2 worm cellular contexts compared by ENCODE assay signal in the genomic region with DNA sequence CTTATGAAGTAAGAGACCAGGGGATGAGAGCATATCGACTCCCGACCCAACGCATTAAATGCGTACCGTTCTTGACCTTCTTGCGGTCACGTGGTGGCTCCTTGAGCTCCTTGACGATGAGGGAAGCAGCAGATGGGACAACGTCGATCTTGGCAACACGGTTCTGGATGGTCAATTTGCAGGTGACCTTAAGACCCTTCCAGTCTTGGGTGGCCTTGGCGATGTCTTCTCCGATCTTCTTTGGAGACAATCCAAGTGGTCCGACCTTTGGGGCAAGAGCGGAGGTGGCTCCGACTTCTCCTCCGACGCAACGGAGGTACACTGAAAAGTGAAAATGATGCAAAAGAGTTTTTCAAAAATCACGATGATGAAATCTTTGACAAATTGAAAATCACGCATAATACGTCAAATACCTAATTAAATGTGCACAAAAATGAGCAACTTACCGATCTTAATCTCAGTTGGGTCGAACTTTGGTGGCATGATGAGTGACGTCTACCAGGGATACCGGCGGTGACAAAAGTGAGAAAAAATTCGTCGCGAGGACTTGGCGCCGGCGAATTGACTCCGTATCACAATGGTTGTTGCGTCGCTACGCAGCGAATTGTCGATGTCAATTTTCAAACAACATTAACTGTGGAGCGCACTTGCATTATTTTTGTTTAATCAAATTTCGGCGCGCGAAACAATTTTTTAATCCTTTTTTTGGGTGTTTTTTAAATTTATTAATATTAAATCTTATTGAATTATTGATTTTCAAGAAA.
TF ChIP-seq lines count a peak whose summit lies in the region.

Gene rpl-12, minus strand, starts transcription at position 574 of the 764 bp plus-strand sequence.

TF ChIP-seq in whole organism, L1 larva, 84 proteins besides CTCF, POLR2A, EP300 and RAD21 (continued from another document):
- peak; percentile 98 for TF ChIP-seq pax-3 (tag; optimal IDR thresholded peaks at IDR 0.05; lab: Kevin White, UChicago)
- peak; percentile 25 for TF ChIP-seq Y116A8C.19 (tag; optimal IDR thresholded peaks at IDR 0.05; lab: Kevin White, UChicago; ENCODE audit: borderline replicate concordance)
- TF ChIP-seq xbp-1 (tag; optimal IDR thresholded peaks at IDR 0.05; lab: Kevin White, UChicago) = peak; percentile 99
- TF ChIP-seq C16A3.4 (tag; optimal IDR thresholded peaks at IDR 0.05; lab: Kevin White, UChicago) = peak; percentile 99
- no peak for TF ChIP-seq unc-30 (tag; optimal IDR thresholded peaks at IDR 0.05; lab: Kevin White, UChicago)
- TF ChIP-seq lsy-2 (tag; optimal IDR thresholded peaks at IDR 0.05; lab: Kevin White, UChicago) = peak; percentile 98
- peak; percentile 99 for TF ChIP-seq lin-14 (GFP tag; optimal IDR thresholded peaks at IDR 0.05; lab: Kevin White, UChicago)
- TF ChIP-seq tbx-2 (tag; optimal IDR thresholded peaks at IDR 0.05; lab: Kevin White, UChicago) = peak; percentile 99
- TF ChIP-seq efl-3 (GFP tag; optimal IDR thresholded peaks at IDR 0.05; lab: Kevin White, UChicago) = peak; percentile 58
- TF ChIP-seq nhr-84 (tag; optimal IDR thresholded peaks at IDR 0.05; lab: Kevin White, UChicago) = peak; percentile 67
- TF ChIP-seq swsn-7 (tag; optimal IDR thresholded peaks at IDR 0.05; lab: Kevin White, UChicago) = peak; percentile 99
- peak; percentile 99 for TF ChIP-seq lin-13 (GFP tag; optimal IDR thresholded peaks at IDR 0.05; lab: Kevin White, UChicago)
- peak; percentile 99 for TF ChIP-seq nhr-19 (GFP tag; conservative IDR thresholded peaks at IDR 0.05; lab: Robert Waterston, UW)
- peak; percentile 68 for TF ChIP-seq ama-1 (optimal IDR thresholded peaks at IDR 0.05; lab: Kevin White, UChicago)
- TF ChIP-seq nhr-11 (tag; optimal IDR thresholded peaks at IDR 0.05; lab: Kevin White, UChicago) = peak; percentile 93
- peak; percentile 97 for TF ChIP-seq ceh-88 (GFP tag; IDR thresholded peaks at IDR 0.05; lab: Robert Waterston, UW)
- TF ChIP-seq unc-98 (GFP tag; IDR thresholded peaks at IDR 0.05; lab: Robert Waterston, UW) = peak; percentile 91
- TF ChIP-seq zip-4 (GFP tag; optimal IDR thresholded peaks at IDR 0.05; lab: Kevin White, UChicago) = peak; percentile 95
- TF ChIP-seq zag-1 (tag; optimal IDR thresholded peaks at IDR 0.05; lab: Kevin White, UChicago) = peak; percentile 94
- TF ChIP-seq hlh-4 (tag; optimal IDR thresholded peaks at IDR 0.05; lab: Kevin White, UChicago) = no peak
- TF ChIP-seq nhr-77 (tag; optimal IDR thresholded peaks at IDR 0.05; lab: Kevin White, UChicago) = peak; percentile 98
- peak; percentile 97 for TF ChIP-seq grh-1 (GFP tag; IDR thresholded peaks at IDR 0.05; lab: Robert Waterston, UW)
- peak; percentile 99 for TF ChIP-seq nhr-85 (tag; lab: Kevin White, UChicago)
- TF ChIP-seq nhr-20 (tag; optimal IDR thresholded peaks at IDR 0.05; lab: Kevin White, UChicago) = peak; percentile 99
- peak; percentile 86 for TF ChIP-seq aha-1 (tag; optimal IDR thresholded peaks at IDR 0.05; lab: Kevin White, UChicago)
- TF ChIP-seq fkh-4 (tag; optimal IDR thresholded peaks at IDR 0.05; lab: Kevin White, UChicago; ENCODE audit: borderline replicate concordance) = peak; percentile 95
- TF ChIP-seq dpl-1 (GFP tag; optimal IDR thresholded peaks at IDR 0.05; lab: Kevin White, UChicago) = peak; percentile 96 to 98 (median 97)
- peak; percentile 99 for TF ChIP-seq dsc-1 (tag; optimal IDR thresholded peaks at IDR 0.05; lab: Kevin White, UChicago)
- TF ChIP-seq fkh-8 (tag; optimal IDR thresholded peaks at IDR 0.05; lab: Kevin White, UChicago) = peak; percentile 100
- TF ChIP-seq C34B4.2 (tag; optimal IDR thresholded peaks at IDR 0.05; lab: Kevin White, UChicago) = peak; percentile 82
- peak; percentile 97 for TF ChIP-seq fos-1 (tag; optimal IDR thresholded peaks at IDR 0.05; lab: Kevin White, UChicago)

TF ChIP-seq in whole organism, young adult, 124 proteins besides CTCF, POLR2A, EP300 and RAD21 (continued from another document):
- TF ChIP-seq pbrm-1 (GFP tag; IDR thresholded peaks at IDR 0.05; lab: Robert Waterston, UW) (peak; percentile 98), C06A6.2 (GFP tag; conservative IDR thresholded peaks at IDR 0.05; lab: Robert Waterston, UW) (peak; percentile 94), egl-44 (GFP tag; IDR thresholded peaks at IDR 0.05; lab: Robert Waterston, UW) (peak; percentile 78; the same call in 1 of the 2 replicates), nfya-1 (tag; optimal IDR thresholded peaks at IDR 0.05; lab: Kevin White, UChicago; ENCODE audit: borderline replicate concordance, insufficient read depth) (no peak), F57C9.4 (tag; optimal IDR thresholded peaks at IDR 0.05; lab: Kevin White, UChicago) (peak; percentile 10), B0336.3 (GFP tag; IDR thresholded peaks at IDR 0.05; lab: Robert Waterston, UW) (peak; percentile 95), akir-1 (GFP tag; optimal IDR thresholded peaks at IDR 0.05; lab: Kevin White, UChicago) (peak; percentile 48), egrh-3 (GFP tag; IDR thresholded peaks at IDR 0.05; lab: Robert Waterston, UW) (peak; percentile 54; the same call in 1 of the 2 replicates), tlf-1 (GFP tag; optimal IDR thresholded peaks at IDR 0.05; lab: Kevin White, UChicago) (peak; percentile 99), ztf-6 (GFP tag; IDR thresholded peaks at IDR 0.05; lab: Robert Waterston, UW) (peak; percentile 89), lin-54 (GFP tag; optimal IDR thresholded peaks at IDR 0.05; lab: Kevin White, UChicago) (peak; percentile 100), unc-62 (GFP tag; optimal IDR thresholded peaks at IDR 0.05; lab: Kevin White, UChicago) (peak; percentile 88), bed-1 (GFP tag; IDR thresholded peaks at IDR 0.05; lab: Robert Waterston, UW) (no peak), him-1 (tag; optimal IDR thresholded peaks at IDR 0.05; lab: Kevin White, UChicago) (peak; percentile 66), snpc-3.4 (tag; optimal IDR thresholded peaks at IDR 0.05; lab: Kevin White, UChicago) (peak; percentile 90), xnd-1 (tag; optimal IDR thresholded peaks at IDR 0.05; lab: Kevin White, UChicago) (peak; percentile 75), dpl-1 (GFP tag; optimal IDR thresholded peaks at IDR 0.05; lab: Kevin White, UChicago) (peak; percentile 90), Y95B8A.8 (GFP tag; IDR thresholded peaks at IDR 0.05; lab: Robert Waterston, UW) (peak; percentile 96), Y79H2A.3 (GFP tag; conservative IDR thresholded peaks at IDR 0.05; lab: Robert Waterston, UW) (0 out of 2 replicates have a peak, but pooled peaks have one; percentile 57), Y53F4B.3 (GFP tag; IDR thresholded peaks at IDR 0.05; lab: Robert Waterston, UW) (0 out of 2 replicates have a peak, but pooled peaks have one; percentile 23), F55B11.4 (tag; optimal IDR thresholded peaks at IDR 0.05; lab: Kevin White, UChicago; ENCODE audit: borderline replicate concordance, insufficient read depth) (no peak), attf-3 (GFP tag; conservative IDR thresholded peaks at IDR 0.05; lab: Robert Waterston, UW) (peak; percentile 86), madf-10 (tag; optimal IDR thresholded peaks at IDR 0.05; lab: Kevin White, UChicago) (peak; percentile 95), nhr-120 (GFP tag; IDR thresholded peaks at IDR 0.05; lab: Robert Waterston, UW) (no peak), sptf-2 (GFP tag; optimal IDR thresholded peaks at IDR 0.05; lab: Kevin White, UChicago) (peak; percentile 8), rec-8 (tag; optimal IDR thresholded peaks at IDR 0.05; lab: Kevin White, UChicago) (peak; percentile 27 to 51), ceh-40 (GFP tag; IDR thresholded peaks at IDR 0.05; lab: Robert Waterston, UW) (no peak), lir-1 (GFP tag; conservative IDR thresholded peaks at IDR 0.05; lab: Robert Waterston, UW) (peak; percentile 97), snpc-4 (GFP tag; optimal IDR thresholded peaks at IDR 0.05; lab: Kevin White, UChicago) (peak; percentile 75), snpc-4 (tag; optimal IDR thresholded peaks at IDR 0.05; lab: Kevin White, UChicago) (peak; percentile 81 to 90 (median 88)), ztf-25 (GFP tag; IDR thresholded peaks at IDR 0.05; lab: Robert Waterston, UW) (no peak), cebp-2 (GFP tag; IDR thresholded peaks at IDR 0.05; lab: Robert Waterston, UW) (peak; percentile 98), chd-7 (tag; optimal IDR thresholded peaks at IDR 0.05; lab: Kevin White, UChicago) (peak; percentile 90), ztf-3 (GFP tag; optimal IDR thresholded peaks at IDR 0.05; lab: Kevin White, UChicago) (peak; percentile 60), snpc-1.1 (tag; optimal IDR thresholded peaks at IDR 0.05; lab: Kevin White, UChicago; ENCODE audit: insufficient read depth) (peak; percentile 63), snpc-1.3 (tag; optimal IDR thresholded peaks at IDR 0.05; lab: Kevin White, UChicago; ENCODE audit: insufficient read depth) (peak; percentile 93)
